Worm (Caenorhabditis elegans) whole organism, late embryonic: ENCODE data around the gene ncx-8.

Experiments
- Y22D7AL.16 ChIP-seq: sonication (generic microtip); optimal IDR thresholded peaks from 2 replicates; lab custom pipeline; 2016; ENCODE audit warnings: missing genetic modification characterization, missing compliant biosample characterization
- ceh-45 ChIP-seq: fragments of 200-800 bp; sonication (Bioruptor generic); IDR thresholded peaks from 2 replicates; pipeline ENCODE4 v1.3.6; 2022; ENCODE audit warnings: missing genetic modification reagents, missing genetic modification characterization, missing compliant biosample characterization
- che-1 ChIP-seq: sonication (generic microtip); optimal IDR thresholded peaks from 2 replicates; lab custom pipeline; 2016; ENCODE audit warnings: mild to moderate bottlenecking, missing genetic modification characterization, missing compliant biosample characterization
- dmd-4 ChIP-seq: sonication (generic microtip); optimal IDR thresholded peaks from 2 replicates; lab custom pipeline; 2016; ENCODE audit warnings: borderline replicate concordance, missing genetic modification characterization, missing compliant biosample characterization
- dve-1 ChIP-seq: sonication (generic microtip); optimal IDR thresholded peaks from 2 replicates; lab custom pipeline; 2017; ENCODE audit warnings: antibody characterized with exemption, mild to moderate bottlenecking, missing genetic modification characterization, missing compliant biosample characterization
- elt-2 ChIP-seq: sonication (generic microtip); optimal IDR thresholded peaks from 2 replicates; lab custom pipeline; 2016; ENCODE audit warnings: missing genetic modification reagents, missing genetic modification characterization, missing compliant biosample characterization
- gmeb-2 ChIP-seq: sonication (generic microtip); optimal IDR thresholded peaks from 2 replicates; lab custom pipeline; 2016; ENCODE audit warnings: missing genetic modification characterization, inconsistent platforms, missing compliant biosample characterization
- hlh-30 ChIP-seq: sonication (generic microtip); optimal IDR thresholded peaks from 2 replicates; lab custom pipeline; 2017; ENCODE audit warnings: antibody characterized with exemption, missing genetic modification characterization, missing compliant biosample characterization; ENCODE audit not compliant: insufficient read depth
- mec-3 ChIP-seq: sonication (generic microtip); optimal IDR thresholded peaks from 2 replicates; lab custom pipeline; 2016; ENCODE audit warnings: borderline replicate concordance, missing genetic modification characterization, missing compliant biosample characterization
- pha-2 ChIP-seq: sonication (generic microtip); optimal IDR thresholded peaks from 2 replicates; lab custom pipeline; 2017; ENCODE audit warnings: mild to moderate bottlenecking, missing genetic modification characterization, missing compliant biosample characterization
- pros-1 ChIP-seq: fragments of 150-350 bp; optimal IDR thresholded peaks from 2 replicates; lab custom pipeline; 2014; ENCODE audit warnings: missing biosample characterization, missing genetic modification reagents, missing genetic modification characterization
- ref-2 ChIP-seq: sonication (generic microtip); optimal IDR thresholded peaks from 2 replicates; lab custom pipeline; 2016; ENCODE audit warnings: missing genetic modification characterization, missing compliant biosample characterization
- sdc-2 ChIP-seq: sonication (generic microtip); optimal IDR thresholded peaks from 2 replicates; lab custom pipeline; 2016; ENCODE audit warnings: missing genotype, missing genetic modification characterization, missing compliant biosample characterization
- syd-9 ChIP-seq: sonication (generic microtip); optimal IDR thresholded peaks from 2 replicates; lab custom pipeline; 2016; ENCODE audit warnings: mild to moderate bottlenecking, missing genetic modification characterization, moderate library complexity, missing compliant biosample characterization
- unc-86 ChIP-seq: sonication (generic microtip); optimal IDR thresholded peaks from 2 replicates; lab custom pipeline; 2016; ENCODE audit warnings: missing genetic modification characterization, missing compliant biosample characterization

Gene ncx-8

DNA sequence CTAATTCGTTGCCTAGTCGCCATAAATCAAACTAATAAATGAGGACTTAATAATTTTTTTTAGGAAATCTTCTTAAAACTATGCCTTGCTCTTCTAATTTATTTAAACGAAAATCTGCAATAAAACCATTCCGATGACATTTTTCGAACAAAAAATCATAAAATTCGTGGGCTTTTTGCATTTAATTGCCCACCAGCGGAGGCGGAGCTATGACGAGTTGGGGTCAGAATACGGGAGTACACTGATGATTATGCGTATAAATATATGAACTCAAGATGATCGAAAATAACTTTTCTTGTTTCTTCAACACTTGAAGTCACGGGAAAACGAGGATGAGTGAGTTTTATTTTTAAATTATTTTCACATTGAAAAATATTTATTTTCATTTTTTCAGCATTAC is 52.6 kb downstream of the ncx-8 start, which contains the start of gene catp-2:
catp-2 (plus strand) TSS at position 301 of the 400 bp plus-strand sequence.
- TF ChIP-seq gmeb-2 (tag; lab: Kevin White, UChicago): no peak
- TF ChIP-seq hlh-30: no peak
- TF ChIP-seq che-1 (tag; lab: Kevin White, UChicago): no peak
- no peak for TF ChIP-seq syd-9 (tag; lab: Kevin White, UChicago)
- no peak for TF ChIP-seq dve-1 (tag; lab: Kevin White, UChicago)
- no peak for TF ChIP-seq ceh-45 (GFP tag; lab: Robert Waterston, UW)
- no peak for TF ChIP-seq sdc-2 (tag; lab: Kevin White, UChicago)
- no peak for TF ChIP-seq ref-2 (tag; lab: Kevin White, UChicago)
- no peak for TF ChIP-seq mec-3 (tag; lab: Kevin White, UChicago)
- no peak for TF ChIP-seq pha-2
- TF ChIP-seq unc-86 (tag; lab: Kevin White, UChicago): no peak
- TF ChIP-seq pros-1 (tag; lab: Kevin White, UChicago): no peak
- TF ChIP-seq dmd-4: no peak
- TF ChIP-seq Y22D7AL.16: no peak
- no peak for TF ChIP-seq elt-2 (tag; lab: Kevin White, UChicago)
